Fruit fly (Drosophila melanogaster): ENCODE results near the gene CG46468.
A peak's percentile ranks its signal among the peaks of the same experiment; 100 is the strongest.

CG46468 gene

dm6 chr2L:9598390-9598789, 33.2 kb upstream of the CG46468 start (continued):
- peak; percentile 44; the same call in 1 of the 2 replicates for TF ChIP-seq slbo (GFP tag; IDR thresholded peaks at IDR 0.05)
- peak; percentile 31 for TF ChIP-seq CG18764 (GFP tag; optimal IDR thresholded peaks at IDR 0.05)
- TF ChIP-seq CG8388 (GFP tag; optimal IDR thresholded peaks at IDR 0.05) = peak; percentile 70
- TF ChIP-seq ci (GFP tag; IDR thresholded peaks at IDR 0.05) = peak; percentile 90
- TF ChIP-seq CG18262 (tag; optimal IDR thresholded peaks at IDR 0.05) = peak; percentile 85
- no peak for TF ChIP-seq CG3065 (GFP tag; optimal IDR thresholded peaks at IDR 0.05)
- TF ChIP-seq pum (GFP tag; optimal IDR thresholded peaks at IDR 0.05) = peak; percentile 1
- TF ChIP-seq bab2 (GFP tag; optimal IDR thresholded peaks at IDR 0.05) = peak; percentile 17
- TF ChIP-seq cad (GFP tag; optimal IDR thresholded peaks at IDR 0.05) = no peak
- TF ChIP-seq CG17568 (GFP tag; optimal IDR thresholded peaks at IDR 0.05) = no peak
- no peak for TF ChIP-seq CG18476 (GFP tag; optimal IDR thresholded peaks at IDR 0.05)
- TF ChIP-seq CG4617 (GFP tag; optimal IDR thresholded peaks at IDR 0.05; ENCODE audit: borderline replicate concordance) = peak; percentile 16
- TF ChIP-seq crol (GFP tag; IDR thresholded peaks at IDR 0.05) = peak; percentile 43; the same call in 1 of the 2 replicates
- TF ChIP-seq CG12942 (GFP tag; optimal IDR thresholded peaks at IDR 0.05) = peak; percentile 3
- TF ChIP-seq pan (optimal IDR thresholded peaks at IDR 0.05) = no peak
- TF ChIP-seq pan (GFP tag; optimal IDR thresholded peaks at IDR 0.05 in 1 of 2, IDR thresholded peaks at IDR 0.05 in 1 of 2) = peak in 1 of 2 experiments; percentile 75
- peak; percentile 61 for TF ChIP-seq Chrac-16 (GFP tag; optimal IDR thresholded peaks at IDR 0.05)
- TF ChIP-seq scrt (GFP tag; optimal IDR thresholded peaks at IDR 0.05) = peak; percentile 2
- TF ChIP-seq phol (tag; optimal IDR thresholded peaks at IDR 0.05) = peak; percentile 76
- TF ChIP-seq unpg (GFP tag; optimal IDR thresholded peaks at IDR 0.05) = peak; percentile 66
- peak; percentile 82 for TF ChIP-seq row (GFP tag; IDR thresholded peaks at IDR 0.05)
- TF ChIP-seq CG15011 (GFP tag; optimal IDR thresholded peaks at IDR 0.05) = no peak
- TF ChIP-seq hkb (optimal IDR thresholded peaks at IDR 0.05) = no peak
- TF ChIP-seq hkb (GFP tag; IDR thresholded peaks at IDR 0.05) = peak; percentile 67
- peak; percentile 0 for TF ChIP-seq tio (GFP tag; optimal IDR thresholded peaks at IDR 0.05)
- TF ChIP-seq nau (GFP tag; optimal IDR thresholded peaks at IDR 0.05) = no peak
- no peak for TF ChIP-seq maf-S (GFP tag; optimal IDR thresholded peaks at IDR 0.05)
- TF ChIP-seq fd102C (GFP tag; optimal IDR thresholded peaks at IDR 0.05) = peak; percentile 75
- no peak for TF ChIP-seq CG9932 (GFP tag; IDR thresholded peaks at IDR 0.05)
- no peak for TF ChIP-seq CG10274 (GFP tag; optimal IDR thresholded peaks at IDR 0.05)
- peak; percentile 51 for TF ChIP-seq CG1529 (GFP tag; optimal IDR thresholded peaks at IDR 0.05)
- TF ChIP-seq ewg (GFP tag; optimal IDR thresholded peaks at IDR 0.05) = peak; percentile 17
- TF ChIP-seq CG2199 (GFP tag; IDR thresholded peaks at IDR 0.05) = peak; percentile 79; the same call in 1 of the 3 replicates
- no peak for TF ChIP-seq CG3838 (GFP tag; optimal IDR thresholded peaks at IDR 0.05)
- TF ChIP-seq ssp (GFP tag; IDR thresholded peaks at IDR 0.05) = peak; percentile 70
- peak; percentile 71 for TF ChIP-seq CG4820 (GFP tag; optimal IDR thresholded peaks at IDR 0.05)
- TF ChIP-seq CG12219 (GFP tag; optimal IDR thresholded peaks at IDR 0.05) = peak; percentile 44
- no peak for TF ChIP-seq CG33213 (GFP tag; optimal IDR thresholded peaks at IDR 0.05)
- no peak for TF ChIP-seq CG31388 (GFP tag; optimal IDR thresholded peaks at IDR 0.05)
- peak; percentile 43 for TF ChIP-seq ap (GFP tag; IDR thresholded peaks at IDR 0.05)
- peak; percentile 68 for TF ChIP-seq CG10366 (GFP tag; IDR thresholded peaks at IDR 0.05)
- peak; percentile 40 for TF ChIP-seq jing (GFP tag; optimal IDR thresholded peaks at IDR 0.05)
- peak; percentile 66 for TF ChIP-seq Ptx1 (GFP tag; IDR thresholded peaks at IDR 0.05)
- TF ChIP-seq vvl (GFP tag; IDR thresholded peaks at IDR 0.05) = peak; percentile 89
- TF ChIP-seq ATbp (GFP tag; optimal IDR thresholded peaks at IDR 0.05) = peak; percentile 53
- peak in 1 of 2 experiments; percentile 34 for TF ChIP-seq dpn (GFP tag; optimal IDR thresholded peaks at IDR 0.05)
- peak; percentile 67 for TF ChIP-seq Oli (tag; optimal IDR thresholded peaks at IDR 0.05)
- no peak for TF ChIP-seq insv (GFP tag; optimal IDR thresholded peaks at IDR 0.05)
- TF ChIP-seq E2f1 (GFP tag; IDR thresholded peaks at IDR 0.05) = peak; percentile 65
- TF ChIP-seq z (GFP tag; IDR thresholded peaks at IDR 0.05) = peak; percentile 51; the same call in 1 of the 3 replicates
- no peak for TF ChIP-seq amos (GFP tag; IDR thresholded peaks at IDR 0.05; ENCODE audit: partially characterized antibody)
- TF ChIP-seq CG17359 (tag; optimal IDR thresholded peaks at IDR 0.05) = peak; percentile 60
